Fruit fly (Drosophila melanogaster) whole organism, pupa: ENCODE data around the gene CG14247.
A peak's percentile ranks its signal among the peaks of the same experiment; 100 is the strongest.

Experiments used
- CG10348 ChIP-seq: fragments of 200-800 bp; sonication (Bioruptor generic); IDR thresholded peaks from 2 replicates; pipeline ENCODE4 v1.3.6; 2022; ENCODE audit warnings: missing biosample characterization, missing genetic modification characterization
- CG12605 ChIP-seq: fragments of 200-800 bp; sonication (Bioruptor generic); IDR thresholded peaks from 2 replicates; pipeline ENCODE4 v1.3.6; 2022; ENCODE audit warnings: missing biosample characterization, missing genetic modification characterization
- CG13204 ChIP-seq: fragments of 200-800 bp; sonication (Bioruptor generic); optimal IDR thresholded peaks from 2 replicates; lab custom pipeline; 2018; ENCODE audit warnings: missing biosample characterization, mild to moderate bottlenecking, missing genetic modification characterization, moderate library complexity
- CG14655 ChIP-seq: fragments of 200-800 bp; sonication (Bioruptor generic); optimal IDR thresholded peaks from 3 replicates; lab custom pipeline; 2017; ENCODE audit warnings: mild to moderate bottlenecking, missing biosample characterization, missing genetic modification reagents, missing genetic modification characterization
- CG15710 ChIP-seq: fragments of 200-800 bp; sonication (Bioruptor generic); optimal IDR thresholded peaks from 2 replicates; lab custom pipeline; 2018; ENCODE audit warnings: missing biosample characterization, mild to moderate bottlenecking, missing genetic modification characterization, moderate library complexity
- CG17806 ChIP-seq: fragments of 200-800 bp; sonication (Bioruptor generic); optimal IDR thresholded peaks from 2 replicates; lab custom pipeline; 2018; ENCODE audit warnings: missing biosample characterization, mild to moderate bottlenecking, missing genetic modification characterization, moderate library complexity
- CG32121 ChIP-seq: fragments of 200-800 bp; sonication (Bioruptor generic); IDR thresholded peaks from 2 replicates; pipeline ENCODE4 v1.3.6; 2022; ENCODE audit warnings: missing biosample characterization, missing genetic modification characterization
- CG34367 ChIP-seq: fragments of 200-800 bp; sonication (Bioruptor generic); optimal IDR thresholded peaks from 2 replicates; lab custom pipeline; 2018; ENCODE audit warnings: missing biosample characterization, mild to moderate bottlenecking, missing genetic modification characterization
- CG4496 ChIP-seq: fragments of 200-800 bp; sonication (Bioruptor generic); IDR thresholded peaks from 3 replicates; pipeline ENCODE4 v1.3.6; 2022; ENCODE audit warnings: missing biosample characterization, missing genetic modification characterization
- CG8159 ChIP-seq: fragments of 200-800 bp; sonication (Bioruptor generic); optimal IDR thresholded peaks from 3 replicates; lab custom pipeline; 2018; ENCODE audit warnings: missing biosample characterization, mild to moderate bottlenecking, missing genetic modification characterization, moderate library complexity
- CG8301 ChIP-seq: fragments of 200-800 bp; sonication (Bioruptor generic); optimal IDR thresholded peaks from 2 replicates; lab custom pipeline; 2018; ENCODE audit warnings: missing biosample characterization, mild to moderate bottlenecking, missing genetic modification characterization
- CG9948 ChIP-seq: fragments of 200-800 bp; sonication (Bioruptor generic); optimal IDR thresholded peaks from 2 replicates; lab custom pipeline; 2018; ENCODE audit warnings: missing biosample characterization, mild to moderate bottlenecking, missing genetic modification characterization, moderate library complexity
- D1 ChIP-seq: fragments of 200-800 bp; sonication (Bioruptor generic); optimal IDR thresholded peaks from 2 replicates; lab custom pipeline; 2018; ENCODE audit warnings: missing biosample characterization, mild to moderate bottlenecking, missing genetic modification characterization, moderate library complexity
- EcR ChIP-seq: fragments of 200-800 bp; sonication (Bioruptor generic); optimal IDR thresholded peaks from 3 replicates; lab custom pipeline; 2019; ENCODE audit warnings: missing biosample characterization, missing genetic modification characterization, mild to moderate bottlenecking, moderate library complexity, missing genetic modification reagents
- Ets98B ChIP-seq: fragments of 200-800 bp; sonication (Bioruptor generic); IDR thresholded peaks from 2 replicates; pipeline ENCODE4 v1.3.6; 2022; ENCODE audit warnings: missing biosample characterization, missing genetic modification characterization
- Pif1A ChIP-seq: fragments of 200-800 bp; sonication (Bioruptor generic); optimal IDR thresholded peaks from 3 replicates; lab custom pipeline; 2016; ENCODE audit warnings: missing biosample characterization, missing genetic modification characterization
- Pif1B ChIP-seq: fragments of 200-800 bp; sonication (Bioruptor generic); optimal IDR thresholded peaks from 3 replicates; lab custom pipeline; 2016; ENCODE audit warnings: missing biosample characterization, missing genetic modification characterization
- Snoo ChIP-seq: fragments of 200-800 bp; sonication (Bioruptor generic); optimal IDR thresholded peaks from 3 replicates; lab custom pipeline; 2017; ENCODE audit warnings: missing biosample characterization, mild to moderate bottlenecking, missing genetic modification characterization, inconsistent platforms
- fd96Ca ChIP-seq: fragments of 200-800 bp; sonication (Bioruptor generic); IDR thresholded peaks from 3 replicates; pipeline ENCODE4 v1.3.6; 2022; ENCODE audit warnings: missing biosample characterization, missing genetic modification characterization
- gl ChIP-seq: fragments of 200-800 bp; sonication (Bioruptor generic); optimal IDR thresholded peaks from 2 replicates; lab custom pipeline; 2018; ENCODE audit warnings: missing biosample characterization, mild to moderate bottlenecking, missing genetic modification characterization
- rn ChIP-seq: fragments of 200-800 bp; sonication (Bioruptor generic); IDR thresholded peaks from 2 replicates; pipeline ENCODE4 v1.3.6; 2022; ENCODE audit warnings: missing biosample characterization, missing genetic modification characterization

Gene CG14247

dm6 chr3R:26737310-26737709, at the start of gene CG14247:
CG14247 (plus strand) TSS chr3R:26737610.
- TF ChIP-seq CG9948 (tag; lab: Kevin White, UChicago) (no peak), D1 (tag; lab: Kevin White, UChicago) (no peak)

DNA sequence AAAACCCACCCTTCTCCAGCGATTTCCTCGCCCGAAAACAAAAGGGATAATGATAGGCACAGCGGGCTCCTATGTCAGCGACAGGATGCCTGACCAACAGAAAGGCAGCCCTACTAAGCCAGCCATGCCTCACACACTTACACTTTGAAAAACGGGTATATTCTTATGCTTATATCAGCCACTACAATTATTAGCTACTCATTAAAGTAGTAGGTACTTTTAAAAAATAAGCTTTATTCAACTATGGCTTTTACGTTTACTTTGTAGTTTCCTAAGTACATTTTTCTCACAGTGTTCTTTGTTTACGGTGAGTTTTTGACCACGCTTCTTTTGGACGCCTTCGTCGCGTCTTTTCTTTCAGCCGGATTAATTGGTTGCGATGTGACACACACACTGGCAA, 47.2 kb upstream of the CG14247 start:
- TF ChIP-seq Pif1A (GFP tag; lab: Kevin White, UChicago) (no peak), CG10348 (GFP tag; lab: Robert Waterston, UW) (no peak), CG4496 (no peak), CG15710 (tag; lab: Kevin White, UChicago) (no peak), CG8301 (no peak), CG12605 (no peak), CG32121 (no peak), Ets98B (GFP tag; lab: Robert Waterston, UW) (no peak), fd96Ca (GFP tag; lab: Robert Waterston, UW) (no peak), CG14655 (GFP tag; lab: Kevin White, UChicago) (no peak), CG13204 (GFP tag; lab: Kevin White, UChicago) (no peak), CG8159 (tag; lab: Kevin White, UChicago) (no peak), CG34367 (tag; lab: Kevin White, UChicago) (no peak), D1 (tag; lab: Kevin White, UChicago) (no peak), rn (no peak)
- TF ChIP-seq, all 21 proteins: peak for 0

dm6 chr3R:26693490-26693889, 43.9 kb upstream of the CG14247 start, which contains the start of gene TwdlQ:
TwdlQ (minus strand) TSS chr3R:26693590.
- no peak for TF ChIP-seq fd96Ca (GFP tag; lab: Robert Waterston, UW)
- no peak for TF ChIP-seq EcR (GFP tag; lab: Kevin White, UChicago)
- TF ChIP-seq CG17806 (tag; lab: Kevin White, UChicago) = no peak
- no peak for TF ChIP-seq Ets98B (GFP tag; lab: Robert Waterston, UW)
- no peak for TF ChIP-seq rn
- TF ChIP-seq CG12605 = no peak
- no peak for TF ChIP-seq CG15710 (tag; lab: Kevin White, UChicago)
- no peak for TF ChIP-seq CG8159 (tag; lab: Kevin White, UChicago)

- TF ChIP-seq Pif1B (GFP tag; lab: Kevin White, UChicago) (no peak), gl (tag; lab: Kevin White, UChicago) (no peak), CG15710 (tag; lab: Kevin White, UChicago) (no peak), CG10348 (GFP tag; lab: Robert Waterston, UW) (no peak), CG32121 (no peak), EcR (GFP tag; lab: Kevin White, UChicago) (no peak), CG12605 (no peak), Pif1A (GFP tag; lab: Kevin White, UChicago) (no peak), D1 (tag; lab: Kevin White, UChicago) (no peak), Ets98B (GFP tag; lab: Robert Waterston, UW) (no peak), CG34367 (tag; lab: Kevin White, UChicago) (no peak), fd96Ca (GFP tag; lab: Robert Waterston, UW) (no peak)
These were observed 37.3 kb upstream of the CG14247 start for dm6 chr3R:26700125-26700524.

dm6 chr3R:26704310-26704709, 33.1 kb upstream of the CG14247 start:
- TF ChIP-seq CG34367 (tag; lab: Kevin White, UChicago) (no peak), CG10348 (GFP tag; lab: Robert Waterston, UW) (no peak), fd96Ca (GFP tag; lab: Robert Waterston, UW) (no peak), CG15710 (tag; lab: Kevin White, UChicago) (no peak), CG8159 (tag; lab: Kevin White, UChicago) (no peak), Pif1A (GFP tag; lab: Kevin White, UChicago) (no peak), rn (no peak), CG8301 (no peak), CG12605 (no peak), D1 (tag; lab: Kevin White, UChicago) (no peak), EcR (GFP tag; lab: Kevin White, UChicago) (no peak)

DNA sequence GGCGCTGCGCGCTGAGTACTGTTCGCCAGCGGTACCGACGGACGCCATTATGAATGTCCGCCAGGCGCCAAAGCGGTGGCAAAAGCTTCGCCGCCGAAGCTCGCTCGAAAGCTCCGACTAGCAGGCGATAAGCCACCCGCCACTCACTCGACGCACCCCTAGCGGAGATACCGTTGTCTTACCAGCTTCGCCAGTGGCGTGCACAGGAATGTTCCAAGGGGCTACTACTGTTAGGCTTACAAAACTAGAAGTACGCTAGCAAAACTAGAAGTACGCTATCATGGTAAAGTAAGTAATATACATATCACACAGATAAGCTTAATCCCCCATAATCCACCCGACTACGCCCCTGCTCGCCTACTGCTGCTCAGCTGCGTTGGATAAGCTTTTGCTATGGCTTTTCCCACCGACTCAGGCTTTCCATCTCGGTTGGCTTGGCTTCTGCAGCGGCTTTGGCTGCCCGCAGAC, 23.3 kb upstream of the CG14247 start, which contains the start of gene amon:
amon (minus strand) TSS at position 51 of the 468 bp plus-strand sequence.
- TF ChIP-seq CG13204 (GFP tag; lab: Kevin White, UChicago) (peak; percentile 91), CG8159 (tag; lab: Kevin White, UChicago) (peak; percentile 96), CG9948 (tag; lab: Kevin White, UChicago) (peak; percentile 93), gl (tag; lab: Kevin White, UChicago) (peak; percentile 94), rn (peak; percentile 96), CG4496 (peak; percentile 99), CG12605 (peak; percentile 96), EcR (GFP tag; lab: Kevin White, UChicago) (no peak), Pif1B (GFP tag; lab: Kevin White, UChicago) (peak; percentile 93), Pif1A (GFP tag; lab: Kevin White, UChicago) (peak; percentile 97), CG17806 (tag; lab: Kevin White, UChicago) (peak; percentile 95), CG15710 (tag; lab: Kevin White, UChicago) (peak; percentile 97), D1 (tag; lab: Kevin White, UChicago) (no peak), fd96Ca (GFP tag; lab: Robert Waterston, UW) (peak; percentile 99), CG14655 (GFP tag; lab: Kevin White, UChicago) (peak; percentile 94), Ets98B (GFP tag; lab: Robert Waterston, UW) (peak; percentile 98), CG8301 (peak; percentile 94), CG34367 (tag; lab: Kevin White, UChicago) (peak; percentile 95), CG10348 (GFP tag; lab: Robert Waterston, UW) (peak; percentile 93), Snoo (tag; lab: Kevin White, UChicago) (peak; percentile 94), CG32121 (peak; percentile 98)
